Worm (Caenorhabditis elegans): ENCODE results near the gene fipr-2.

DNA sequence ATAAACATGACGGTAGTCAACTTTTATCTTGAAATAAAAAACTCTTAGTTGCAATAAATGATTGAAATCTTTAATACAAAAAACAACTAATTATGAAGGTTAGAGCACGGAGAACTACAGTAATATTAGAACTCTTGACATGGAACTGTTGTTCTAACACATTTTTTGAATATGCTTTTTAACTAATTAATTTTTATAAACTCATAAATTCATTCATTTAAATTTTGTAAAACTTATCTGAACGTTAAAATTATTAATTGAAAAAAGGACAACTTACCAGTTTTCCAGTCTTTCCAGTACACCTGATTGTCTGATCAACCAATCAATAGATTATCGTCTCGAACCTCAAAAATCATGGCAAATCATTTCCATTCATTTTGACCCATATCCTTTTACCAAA is 12.7 kb upstream of the fipr-2 start, which contains the start of gene sqt-3:
- TF ChIP-seq sox-4 (tag; optimal IDR thresholded peaks at IDR 0.05) (no peak), C38D4.7 (GFP tag; optimal IDR thresholded peaks at IDR 0.05) (no peak), ceh-31 (tag; optimal IDR thresholded peaks at IDR 0.05) (no peak), ceh-14 (tag; optimal IDR thresholded peaks at IDR 0.05) (no peak), lin-11 (tag; optimal IDR thresholded peaks at IDR 0.05) (no peak), unc-3 (GFP tag; conservative IDR thresholded peaks at IDR 0.05) (no peak), unc-3 (tag; optimal IDR thresholded peaks at IDR 0.05) (no peak), tbx-2 (tag; optimal IDR thresholded peaks at IDR 0.05) (no peak), elt-4 (tag; optimal IDR thresholded peaks at IDR 0.05) (no peak), nhr-232 (tag; optimal IDR thresholded peaks at IDR 0.05) (no peak), fkh-6 (tag; optimal IDR thresholded peaks at IDR 0.05) (no peak), pqm-1 (tag; optimal IDR thresholded peaks at IDR 0.05) (no peak), fkh-10 (GFP tag; optimal IDR thresholded peaks at IDR 0.05) (no peak)

Measured in whole organism, late embryonic.